Fruit fly (Drosophila melanogaster) whole organism, pupa: ENCODE results near the gene Prosbeta2.

Experiments
- Ets98B ChIP-seq: fragments of 200-800 bp; sonication (Bioruptor generic); IDR thresholded peaks from 2 replicates; pipeline ENCODE4 v1.3.6; 2022; ENCODE audit warnings: missing biosample characterization, missing genetic modification characterization
- gl ChIP-seq: fragments of 200-800 bp; sonication (Bioruptor generic); optimal IDR thresholded peaks from 2 replicates; lab custom pipeline; 2018; ENCODE audit warnings: missing biosample characterization, mild to moderate bottlenecking, missing genetic modification characterization

DNA sequence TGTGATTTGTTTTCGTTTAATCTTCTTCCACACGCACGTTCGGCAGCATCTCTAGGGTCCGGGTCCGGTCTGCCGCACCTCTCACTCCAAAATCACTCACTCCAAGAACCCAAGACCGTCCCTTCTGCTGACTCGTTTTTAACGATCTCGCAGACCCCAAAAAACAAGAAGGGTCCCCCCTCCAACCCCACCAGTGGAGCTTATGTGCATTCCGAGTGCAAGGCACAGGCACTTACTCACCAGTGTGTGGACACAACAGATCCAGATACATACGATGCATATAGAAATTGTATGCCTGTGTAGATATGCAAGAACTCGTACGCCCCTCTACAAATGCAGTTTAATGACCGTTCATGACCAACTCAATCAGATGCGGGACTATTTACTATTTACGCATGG lies 21.3 kb upstream of the Prosbeta2 start:
- no peak for TF ChIP-seq gl (tag; lab: Kevin White, UChicago)
- TF ChIP-seq Ets98B (GFP tag; lab: Robert Waterston, UW): 0 out of 2 replicates have a peak, but pooled peaks have one; percentile 24
